Worm (Caenorhabditis elegans): ENCODE measurements around the gene srz-37.
A peak's percentile ranks its signal among the peaks of the same experiment; 100 is the strongest.

Gene srz-37

ce11 chrIV:3481760-3482159 lies at the start of gene srz-37:
TSS of gene srz-37 (minus strand) at chrIV:3481860.
- no peak for TF ChIP-seq chd-7 (tag; optimal IDR thresholded peaks at IDR 0.05)
- no peak for TF ChIP-seq mxl-1 (tag; optimal IDR thresholded peaks at IDR 0.05)

DNA sequence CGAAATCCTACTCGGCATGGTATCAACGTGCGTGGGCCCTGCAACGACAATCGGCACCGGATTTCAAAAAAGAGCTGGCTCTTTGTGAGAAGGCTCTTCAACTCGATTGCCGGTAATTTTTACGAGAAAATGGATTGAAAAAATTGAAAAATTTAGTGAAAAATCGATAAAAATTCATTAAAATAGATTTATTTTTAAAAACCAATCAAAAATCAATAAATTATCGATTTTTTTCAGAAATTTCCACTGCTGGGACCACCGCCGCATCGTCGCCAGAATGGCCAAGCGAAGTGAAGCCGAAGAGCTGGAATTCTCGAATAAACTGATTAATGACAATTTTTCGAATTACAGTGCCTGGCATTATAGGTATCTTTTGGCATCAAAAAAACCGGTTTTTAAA lies 46.2 kb upstream of the srz-37 start:
- TF ChIP-seq attf-5 (GFP tag; optimal IDR thresholded peaks at IDR 0.05) (no peak), C17E4.6 (GFP tag; IDR thresholded peaks at IDR 0.05) (no peak), nhr-179 (tag; optimal IDR thresholded peaks at IDR 0.05) (no peak), chd-7 (tag; optimal IDR thresholded peaks at IDR 0.05) (no peak), bed-1 (GFP tag; IDR thresholded peaks at IDR 0.05) (no peak), cebp-1 (GFP tag; IDR thresholded peaks at IDR 0.05) (no peak), cebp-1 (tag; optimal IDR thresholded peaks at IDR 0.05) (no peak), lag-1 (GFP tag; IDR thresholded peaks at IDR 0.05) (no peak), nhr-80 (tag; optimal IDR thresholded peaks at IDR 0.05) (no peak), ztf-26 (tag; optimal IDR thresholded peaks at IDR 0.05) (no peak)

DNA sequence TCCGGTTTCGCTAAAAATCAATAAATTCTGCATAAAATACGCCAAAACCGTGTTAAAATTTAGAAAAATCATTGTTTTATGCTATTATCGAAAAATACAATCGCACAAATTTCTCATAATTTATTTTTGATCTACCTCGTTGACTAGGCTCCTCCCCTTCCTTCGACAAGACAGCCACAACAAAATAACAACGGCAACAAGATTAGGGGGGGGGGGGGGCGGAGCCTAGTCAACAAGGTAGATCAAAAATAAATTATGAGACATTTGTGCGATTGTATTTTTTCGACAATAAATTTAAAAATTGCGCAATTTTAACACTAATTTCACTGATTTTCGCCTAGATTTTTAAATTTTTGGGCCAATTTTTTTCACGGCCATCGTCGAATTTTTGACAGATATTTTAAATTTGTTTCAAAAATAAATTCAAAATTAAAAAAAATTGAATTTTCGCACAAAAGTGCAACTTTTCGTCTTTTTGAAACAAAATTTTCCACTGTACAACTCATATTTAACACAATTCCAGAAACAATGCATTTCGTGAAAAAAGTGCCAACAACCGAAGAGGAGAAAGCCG lies 45.3 kb upstream of the srz-37 start, which contains the start of gene M57.2:
M57.2 (plus strand) TSS at position 524 of the 574 bp plus-strand sequence.
- TF ChIP-seq ceh-79 (tag; optimal IDR thresholded peaks at IDR 0.05) = no peak
- TF ChIP-seq C06A6.2 (GFP tag; conservative IDR thresholded peaks at IDR 0.05) = no peak
- peak; percentile 13 for TF ChIP-seq xnd-1 (tag; optimal IDR thresholded peaks at IDR 0.05)
- TF ChIP-seq hrde-1 (tag; optimal IDR thresholded peaks at IDR 0.05; ENCODE audit: borderline replicate concordance) = no peak
- no peak for TF ChIP-seq ceh-58 (GFP tag; IDR thresholded peaks at IDR 0.05)
- no peak for TF ChIP-seq lin-26 (GFP tag; IDR thresholded peaks at IDR 0.05)
- no peak for TF ChIP-seq Y53F4B.3 (GFP tag; IDR thresholded peaks at IDR 0.05)
- TF ChIP-seq madf-6 (GFP tag; IDR thresholded peaks at IDR 0.05) = peak; percentile 75
- TF ChIP-seq egrh-3 (GFP tag; IDR thresholded peaks at IDR 0.05) = peak; percentile 66
- peak; percentile 27 for TF ChIP-seq efl-1 (GFP tag; optimal IDR thresholded peaks at IDR 0.05)
- no peak for TF ChIP-seq sea-2 (GFP tag; IDR thresholded peaks at IDR 0.05)
- peak; percentile 51; the same call in 1 of the 2 replicates for TF ChIP-seq madf-8 (GFP tag; conservative IDR thresholded peaks at IDR 0.05)

ce11 chrIV:3526144-3526797 lies 44.6 kb upstream of the srz-37 start:
- TF ChIP-seq lin-35 (GFP tag; optimal IDR thresholded peaks at IDR 0.05) (peak in 1 of 3 experiments; percentile 30), B0336.3 (GFP tag; IDR thresholded peaks at IDR 0.05) (peak; percentile 17; the same call in 1 of the 2 replicates), ztf-18 (tag; optimal IDR thresholded peaks at IDR 0.05) (no peak), cebp-1 (GFP tag; IDR thresholded peaks at IDR 0.05) (0 out of 2 replicates have a peak, but pooled peaks have one; percentile 35), cebp-1 (tag; optimal IDR thresholded peaks at IDR 0.05) (peak; percentile 88), dpff-1 (tag; optimal IDR thresholded peaks at IDR 0.05) (no peak)

DNA sequence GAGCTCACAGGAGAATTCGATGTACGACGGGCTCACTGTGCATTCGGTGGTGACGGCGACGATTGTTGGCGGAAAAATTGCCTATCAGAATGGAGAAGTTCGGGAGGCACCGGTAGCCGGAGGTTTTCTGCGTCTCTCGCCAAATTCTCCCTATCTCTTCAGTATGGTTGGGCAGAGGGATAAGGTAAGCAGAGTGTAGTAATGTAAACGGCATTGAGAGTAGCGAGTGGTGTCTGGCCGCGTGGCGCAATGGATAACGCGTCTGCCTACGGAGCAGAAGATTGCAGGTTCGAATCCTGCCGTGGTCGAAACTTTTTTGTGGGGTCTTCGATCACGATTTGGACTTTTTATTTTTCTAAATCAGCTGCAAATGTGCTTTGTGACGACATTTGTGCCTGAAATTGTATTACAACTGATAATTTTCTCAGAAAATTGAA lies 42.9 kb upstream of the srz-37 start:
- TF ChIP-seq madf-10 (tag; optimal IDR thresholded peaks at IDR 0.05) (peak; percentile 58), ceh-40 (GFP tag; IDR thresholded peaks at IDR 0.05) (0 out of 2 replicates have a peak, but pooled peaks have one; percentile 63), somi-1 (GFP tag; optimal IDR thresholded peaks at IDR 0.05) (no peak), die-1 (tag; optimal IDR thresholded peaks at IDR 0.05) (peak; percentile 77), ztf-28 (GFP tag; IDR thresholded peaks at IDR 0.05) (peak; percentile 75; the same call in 1 of the 2 replicates), ztf-25 (GFP tag; IDR thresholded peaks at IDR 0.05) (peak; percentile 68; the same call in 1 of the 2 replicates), F23B12.7 (tag; optimal IDR thresholded peaks at IDR 0.05; ENCODE audit: insufficient read depth) (peak; percentile 43), F33H1.4 (GFP tag; IDR thresholded peaks at IDR 0.05) (no peak), ceh-27 (GFP tag; optimal IDR thresholded peaks at IDR 0.05) (peak; percentile 53), nhr-80 (tag; optimal IDR thresholded peaks at IDR 0.05) (no peak), F55B11.4 (tag; optimal IDR thresholded peaks at IDR 0.05; ENCODE audit: borderline replicate concordance, insufficient read depth) (no peak), fkh-3 (tag; optimal IDR thresholded peaks at IDR 0.05) (peak; percentile 8), pbrm-1 (GFP tag; IDR thresholded peaks at IDR 0.05) (peak; percentile 71), Y67H2A.10 (GFP tag; conservative IDR thresholded peaks at IDR 0.05) (no peak), attf-5 (GFP tag; optimal IDR thresholded peaks at IDR 0.05) (peak; percentile 68), rpc-1 (optimal IDR thresholded peaks at IDR 0.05) (peak; percentile 66), rpc-1 (tag; optimal IDR thresholded peaks at IDR 0.05) (peak; percentile 78)
